Worm (Caenorhabditis elegans) whole organism, L3 larva: ENCODE measurements around the gene B0432.11.

Source experiments
- R02D3.7 ChIP-seq: fragments of 150-350 bp; optimal IDR thresholded peaks from 2 replicates; lab custom pipeline; 2014; ENCODE audit warnings: missing biosample characterization, missing genetic modification characterization
- ZK546.5 ChIP-seq: sonication (generic microtip); optimal IDR thresholded peaks from 2 replicates; lab custom pipeline; 2017; ENCODE audit warnings: missing biosample characterization, missing genetic modification characterization
- aly-2 ChIP-seq: fragments of 150-350 bp; optimal IDR thresholded peaks from 2 replicates; lab custom pipeline; 2014; ENCODE audit warnings: missing biosample characterization, missing genetic modification characterization
- ama-1 ChIP-seq: fragments of 150-350 bp; optimal IDR thresholded peaks from 2 replicates; lab custom pipeline; 2018
- ceh-16 ChIP-seq: sonication (generic microtip); optimal IDR thresholded peaks from 2 replicates; lab custom pipeline; 2017; ENCODE audit warnings: missing biosample characterization, missing genetic modification characterization
- ceh-28 ChIP-seq: fragments of 150-350 bp; optimal IDR thresholded peaks from 2 replicates; lab custom pipeline; 2014; ENCODE audit warnings: missing biosample characterization, missing genetic modification reagents, missing genetic modification characterization
- ceh-82 ChIP-seq: fragments of 150-350 bp; optimal IDR thresholded peaks from 2 replicates; lab custom pipeline; 2014; ENCODE audit warnings: missing biosample characterization, missing genetic modification characterization
- ceh-9 ChIP-seq: sonication (generic microtip); optimal IDR thresholded peaks from 2 replicates; lab custom pipeline; 2018; ENCODE audit warnings: missing biosample characterization, missing genetic modification characterization
- daf-12 ChIP-seq: fragments of 150-350 bp; optimal IDR thresholded peaks from 2 replicates; lab custom pipeline; 2014; ENCODE audit warnings: missing biosample characterization, missing genetic modification reagents, missing genetic modification characterization
- egl-27 ChIP-seq: sonication (generic microtip); optimal IDR thresholded peaks from 4 replicates; lab custom pipeline; 2017; ENCODE audit warnings: missing biosample characterization, missing genetic modification reagents, missing genetic modification characterization
- egl-5 ChIP-seq: fragments of 150-350 bp; optimal IDR thresholded peaks from 2 replicates; lab custom pipeline; 2017; ENCODE audit warnings: missing biosample characterization, missing genetic modification reagents, missing genetic modification characterization, inconsistent platforms
- elt-1 ChIP-seq: fragments of 150-350 bp; optimal IDR thresholded peaks from 2 replicates; lab custom pipeline; 2014; ENCODE audit warnings: missing biosample characterization, missing genetic modification characterization
- elt-2 ChIP-seq: sonication (generic microtip); optimal IDR thresholded peaks from 2 replicates; lab custom pipeline; 2016; ENCODE audit warnings: missing genetic modification reagents, mild to moderate bottlenecking, missing genetic modification characterization, missing compliant biosample characterization
- elt-3 ChIP-seq, 3 experiments: fragments of 150-350 bp in 1 of 3; sonication (generic microtip) in 2 of 3; optimal IDR thresholded peaks; 2 replicates in 2 of 3; 4 replicates in 1 of 3; lab custom pipeline; 2014 to 2017; ENCODE audit warnings: missing biosample characterization in 3 of 3, missing genetic modification characterization in 3 of 3
- eor-1 ChIP-seq, 2 experiments: fragments of 150-350 bp; optimal IDR thresholded peaks; 2 replicates each; lab custom pipeline; 2014 to 2018; ENCODE audit warnings: missing biosample characterization in 2 of 2, missing genetic modification characterization in 2 of 2
- fkh-10 ChIP-seq: sonication (generic microtip); optimal IDR thresholded peaks from 2 replicates; lab custom pipeline; 2017; ENCODE audit warnings: missing biosample characterization, missing genetic modification reagents, missing genetic modification characterization
- fkh-2 ChIP-seq: fragments of 150-350 bp; optimal IDR thresholded peaks from 2 replicates; lab custom pipeline; 2014; ENCODE audit warnings: missing biosample characterization, missing genetic modification reagents, missing genetic modification characterization
- fos-1 ChIP-seq: fragments of 150-350 bp; optimal IDR thresholded peaks from 2 replicates; lab custom pipeline; 2014; ENCODE audit warnings: missing biosample characterization, missing genetic modification characterization
- hmg-11 ChIP-seq: sonication (generic microtip); optimal IDR thresholded peaks from 2 replicates; lab custom pipeline; 2016; ENCODE audit warnings: missing genetic modification characterization, missing compliant biosample characterization
- jun-1 ChIP-seq: fragments of 150-350 bp; optimal IDR thresholded peaks from 2 replicates; lab custom pipeline; 2014; ENCODE audit warnings: missing biosample characterization, missing genetic modification reagents, missing genetic modification characterization
- lin-15B ChIP-seq: fragments of 150-350 bp; optimal IDR thresholded peaks from 2 replicates; lab custom pipeline; 2014; ENCODE audit warnings: missing biosample characterization, missing genetic modification characterization
- lin-39 ChIP-seq: fragments of 150-350 bp; optimal IDR thresholded peaks from 2 replicates; lab custom pipeline; 2018; ENCODE audit warnings: missing biosample characterization, missing genetic modification reagents, missing genetic modification characterization
- lsy-12 ChIP-seq: sonication (generic microtip); optimal IDR thresholded peaks from 2 replicates; lab custom pipeline; 2016; ENCODE audit warnings: mild to moderate bottlenecking, missing genetic modification characterization, missing compliant biosample characterization
- mdl-1 ChIP-seq: fragments of 150-350 bp; optimal IDR thresholded peaks from 2 replicates; lab custom pipeline; 2014; ENCODE audit warnings: missing biosample characterization, missing genetic modification characterization
- mml-1 ChIP-seq: fragments of 150-350 bp; sonication (generic microtip); optimal IDR thresholded peaks from 3 replicates; lab custom pipeline; 2014; ENCODE audit warnings: missing biosample characterization, missing genetic modification characterization
- nfya-1 ChIP-seq: sonication (generic microtip); optimal IDR thresholded peaks from 2 replicates; lab custom pipeline; 2017; ENCODE audit warnings: missing genetic modification characterization, mild to moderate bottlenecking, missing compliant biosample characterization, antibody characterized with exemption, moderate library complexity; ENCODE audit not compliant: insufficient read depth
- nhr-11 ChIP-seq: fragments of 150-350 bp; optimal IDR thresholded peaks from 2 replicates; lab custom pipeline; 2014; ENCODE audit warnings: missing biosample characterization, missing genetic modification characterization
- nhr-12 ChIP-seq: fragments of 150-350 bp; optimal IDR thresholded peaks from 2 replicates; lab custom pipeline; 2014; ENCODE audit warnings: missing biosample characterization, missing genetic modification characterization
- nhr-23 ChIP-seq: fragments of 150-350 bp; optimal IDR thresholded peaks from 2 replicates; lab custom pipeline; 2014; ENCODE audit warnings: missing biosample characterization, missing genetic modification reagents, missing genetic modification characterization
- nhr-237 ChIP-seq: fragments of 150-350 bp; optimal IDR thresholded peaks from 2 replicates; lab custom pipeline; 2014; ENCODE audit warnings: missing biosample characterization, missing genetic modification characterization
- nhr-25 ChIP-seq: sonication (generic microtip); optimal IDR thresholded peaks from 2 replicates; lab custom pipeline; 2017; ENCODE audit warnings: missing biosample characterization, missing genetic modification characterization
- nhr-28 ChIP-seq: fragments of 150-350 bp; optimal IDR thresholded peaks from 2 replicates; lab custom pipeline; 2014; ENCODE audit warnings: missing biosample characterization, missing genetic modification characterization
- nhr-43 ChIP-seq: sonication (generic microtip); optimal IDR thresholded peaks from 2 replicates; lab custom pipeline; 2016; ENCODE audit warnings: mild to moderate bottlenecking, missing genetic modification characterization, missing compliant biosample characterization; ENCODE audit not compliant: poor library complexity, severe bottlenecking
- nhr-67 ChIP-seq: fragments of 150-350 bp; optimal IDR thresholded peaks from 2 replicates; lab custom pipeline; 2014; ENCODE audit warnings: missing biosample characterization, missing genetic modification characterization
- nhr-76 ChIP-seq: fragments of 150-350 bp; sonication (generic microtip); optimal IDR thresholded peaks from 5 replicates; lab custom pipeline; 2014; ENCODE audit warnings: missing biosample characterization, missing genetic modification characterization
- nhr-77 ChIP-seq: fragments of 150-350 bp; optimal IDR thresholded peaks from 2 replicates; lab custom pipeline; 2014; ENCODE audit warnings: missing biosample characterization, missing genetic modification characterization
- pha-4 ChIP-seq: fragments of 150-350 bp; optimal IDR thresholded peaks from 2 replicates; lab custom pipeline; 2014; ENCODE audit warnings: missing biosample characterization, missing genetic modification reagents, missing genetic modification characterization
- pqm-1 ChIP-seq: fragments of 150-350 bp; optimal IDR thresholded peaks from 2 replicates; lab custom pipeline; 2017; ENCODE audit warnings: missing biosample characterization, missing genetic modification characterization, inconsistent platforms
- sea-2 ChIP-seq: fragments of 150-350 bp; sonication (generic microtip); optimal IDR thresholded peaks from 4 replicates; lab custom pipeline; 2014; ENCODE audit warnings: missing biosample characterization, missing genetic modification reagents, missing genetic modification characterization
- skn-1 ChIP-seq: fragments of 150-350 bp; optimal IDR thresholded peaks from 2 replicates; lab custom pipeline; 2014; ENCODE audit warnings: missing biosample characterization, missing genetic modification characterization
- snpc-4 ChIP-seq: fragments of 150-350 bp; optimal IDR thresholded peaks from 2 replicates; lab custom pipeline; 2014; ENCODE audit warnings: missing biosample characterization, missing genetic modification characterization
- tbx-2 ChIP-seq: sonication (generic microtip); optimal IDR thresholded peaks from 2 replicates; lab custom pipeline; 2016; ENCODE audit warnings: mild to moderate bottlenecking, missing genetic modification characterization, missing compliant biosample characterization
- unc-39 ChIP-seq: sonication (generic microtip); optimal IDR thresholded peaks from 4 replicates; lab custom pipeline; 2017; ENCODE audit warnings: missing biosample characterization, missing genetic modification characterization
- unc-62 ChIP-seq: fragments of 150-350 bp; sonication (generic microtip); optimal IDR thresholded peaks from 4 replicates; lab custom pipeline; 2014; ENCODE audit warnings: missing biosample characterization, missing genetic modification reagents, missing genetic modification characterization
- zag-1 ChIP-seq: fragments of 150-350 bp; optimal IDR thresholded peaks from 2 replicates; lab custom pipeline; 2014; ENCODE audit warnings: missing biosample characterization, missing genetic modification characterization
- ztf-11 ChIP-seq: fragments of 150-350 bp; optimal IDR thresholded peaks from 2 replicates; lab custom pipeline; 2014; ENCODE audit warnings: missing biosample characterization, missing genetic modification characterization
- ztf-4 ChIP-seq: fragments of 150-350 bp; optimal IDR thresholded peaks from 2 replicates; lab custom pipeline; 2014; ENCODE audit warnings: missing biosample characterization, missing genetic modification characterization

B0432.11 gene

DNA sequence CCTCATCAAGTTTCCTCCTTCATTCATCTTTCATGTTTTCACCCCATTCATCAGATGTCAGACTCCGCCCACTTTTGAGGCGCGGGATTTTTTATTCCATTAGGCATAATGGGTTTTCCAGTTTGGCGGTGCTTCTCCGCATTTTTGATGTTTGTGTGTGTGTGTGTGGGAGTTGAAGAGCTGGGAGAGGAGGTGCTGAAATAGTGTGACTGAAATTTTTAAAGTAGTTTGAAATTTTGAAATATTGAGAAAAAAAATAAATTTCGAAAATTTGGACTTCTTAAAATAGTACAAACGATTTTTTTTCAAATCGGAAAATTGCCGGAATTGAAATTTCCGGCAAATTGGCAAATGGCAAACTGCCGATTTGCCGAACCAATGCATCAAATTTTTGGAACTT lies 30.9 kb downstream of the B0432.11 start, which contains the start of gene scc-2:
Gene scc-2 (minus strand): TSS at position 101 of the 400 bp plus-strand sequence.
- TF ChIP-seq elt-2 (tag; lab: Kevin White, UChicago) (no peak), R02D3.7 (tag; lab: Kevin White, UChicago) (no peak), nhr-25 (tag; lab: Kevin White, UChicago) (no peak), egl-5 (tag; lab: Kevin White, UChicago) (no peak), elt-3 (tag; optimal IDR thresholded peaks at IDR 0.05; lab: Kevin White, UChicago) (no peak), aly-2 (tag; lab: Kevin White, UChicago) (no peak), nhr-237 (tag; lab: Kevin White, UChicago) (no peak), nhr-67 (no peak), lin-15B (no peak), nfya-1 (tag; lab: Kevin White, UChicago) (no peak), lin-39 (tag; lab: Kevin White, UChicago) (no peak), tbx-2 (no peak), nhr-11 (tag; lab: Kevin White, UChicago) (no peak), ceh-16 (tag; lab: Kevin White, UChicago) (no peak), eor-1 (tag; optimal IDR thresholded peaks at IDR 0.05; lab: Kevin White, UChicago) (no peak), fos-1 (no peak), egl-27 (no peak)

DNA sequence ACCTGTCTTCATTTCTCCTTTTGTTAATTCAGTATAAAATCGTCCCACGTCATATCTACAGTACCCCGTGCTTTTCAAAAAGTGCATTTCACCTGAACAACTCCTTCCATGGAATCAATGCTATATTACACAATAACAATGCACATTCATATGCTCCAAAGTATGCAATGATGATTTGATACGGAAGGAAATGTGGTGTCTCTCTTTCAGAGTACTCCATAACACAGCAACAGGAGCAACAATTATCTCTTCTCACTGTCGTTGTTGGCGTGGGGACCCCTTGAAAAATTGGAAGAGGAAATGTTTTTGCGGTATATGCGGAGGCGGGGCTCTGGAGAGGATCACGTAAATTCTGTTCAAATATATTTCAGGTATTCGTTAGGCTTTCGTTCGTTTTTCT lies 37.0 kb downstream of the B0432.11 start, which contains the start of gene cat-2:
Gene cat-2 (plus strand): TSS at position 301 of the 400 bp plus-strand sequence.
- TF ChIP-seq ceh-16 (tag; lab: Kevin White, UChicago) (no peak), tbx-2 (no peak), lin-39 (tag; lab: Kevin White, UChicago) (peak; percentile 29)

DNA sequence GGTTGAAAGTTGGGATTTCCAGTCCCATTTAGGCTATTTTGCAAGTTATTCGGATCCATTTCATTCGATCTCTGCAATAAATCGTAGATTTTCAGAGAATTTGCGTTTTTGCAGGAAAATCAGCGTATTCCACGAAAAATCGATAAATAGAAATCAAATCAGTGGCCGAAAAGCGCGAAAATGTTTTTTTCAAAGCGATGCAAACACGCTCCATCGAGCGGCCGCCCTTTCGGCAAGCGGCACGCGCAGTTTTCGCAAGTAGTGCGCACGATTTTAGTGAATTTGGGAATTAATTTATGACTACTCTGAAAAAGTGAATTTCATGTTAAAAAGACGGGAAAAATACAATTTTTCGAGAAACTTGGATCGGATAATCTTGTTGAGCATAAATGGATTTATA lies 39.4 kb downstream of the B0432.11 start:
- peak; percentile 97 for TF ChIP-seq hmg-11 (tag; lab: Kevin White, UChicago)
- TF ChIP-seq nhr-11 (tag; lab: Kevin White, UChicago), result peak; percentile 54
- peak; percentile 19 for TF ChIP-seq zag-1 (tag; lab: Kevin White, UChicago)
- peak; percentile 97 for TF ChIP-seq nhr-43 (tag; lab: Kevin White, UChicago)
- TF ChIP-seq eor-1 (tag; optimal IDR thresholded peaks at IDR 0.05; lab: Kevin White, UChicago), result no peak
- peak; percentile 92 for TF ChIP-seq R02D3.7 (tag; lab: Kevin White, UChicago)
- no peak for TF ChIP-seq mml-1 (tag; lab: Kevin White, UChicago)
- TF ChIP-seq snpc-4 (tag; lab: Kevin White, UChicago), result peak; percentile 95
- peak; percentile 62 for TF ChIP-seq elt-1
- peak; percentile 98 for TF ChIP-seq lin-15B
- TF ChIP-seq mdl-1, result no peak
- TF ChIP-seq egl-27, result peak; percentile 57
- TF ChIP-seq tbx-2, result peak; percentile 88
- TF ChIP-seq daf-12 (tag; lab: Kevin White, UChicago), result no peak
- TF ChIP-seq nhr-67, result no peak
- peak; percentile 30 for TF ChIP-seq unc-62 (GFP tag; lab: Kevin White, UChicago)
- no peak for TF ChIP-seq fos-1
- TF ChIP-seq fkh-10 (GFP tag; lab: Kevin White, UChicago), result peak; percentile 91
- no peak for TF ChIP-seq unc-39 (tag; lab: Kevin White, UChicago)
- TF ChIP-seq nhr-77 (tag; lab: Kevin White, UChicago), result peak; percentile 87
- TF ChIP-seq ZK546.5 (tag; lab: Kevin White, UChicago), result no peak
- peak; percentile 93 for TF ChIP-seq nfya-1 (tag; lab: Kevin White, UChicago)
- TF ChIP-seq ceh-28 (tag; lab: Kevin White, UChicago), result peak; percentile 97
- no peak for TF ChIP-seq sea-2 (GFP tag; lab: Kevin White, UChicago)
- peak; percentile 78 for TF ChIP-seq elt-2 (tag; lab: Kevin White, UChicago)
- TF ChIP-seq ztf-4 (tag; lab: Kevin White, UChicago), result no peak
- TF ChIP-seq nhr-237 (tag; lab: Kevin White, UChicago), result no peak
- peak; percentile 99 for TF ChIP-seq pqm-1 (tag; lab: Kevin White, UChicago)
- no peak for TF ChIP-seq nhr-12
- no peak for TF ChIP-seq fkh-2
- no peak for TF ChIP-seq ceh-9
- TF ChIP-seq pha-4 (tag; lab: Kevin White, UChicago), result peak; percentile 97
- TF ChIP-seq lin-39 (tag; lab: Kevin White, UChicago), result peak; percentile 93
- TF ChIP-seq elt-3 (tag; optimal IDR thresholded peaks at IDR 0.05; lab: Kevin White, UChicago), result peak in 1 of 3 experiments; percentile 43
- TF ChIP-seq nhr-28, result no peak
- peak; percentile 63 for TF ChIP-seq ama-1 (lab: Kevin White, UChicago)
- TF ChIP-seq lsy-12 (tag; lab: Kevin White, UChicago), result peak; percentile 85
- peak; percentile 90 for TF ChIP-seq skn-1
- TF ChIP-seq egl-5 (tag; lab: Kevin White, UChicago), result peak; percentile 94
- TF ChIP-seq nhr-25 (tag; lab: Kevin White, UChicago), result peak; percentile 91
- TF ChIP-seq ceh-16 (tag; lab: Kevin White, UChicago), result peak; percentile 5
- peak; percentile 84 for TF ChIP-seq jun-1 (tag; lab: Kevin White, UChicago)
- peak; percentile 92 for TF ChIP-seq ceh-82 (tag; lab: Kevin White, UChicago)
- peak; percentile 93 for TF ChIP-seq nhr-23 (tag; lab: Kevin White, UChicago)
- peak; percentile 59 for TF ChIP-seq aly-2 (tag; lab: Kevin White, UChicago)
- TF ChIP-seq nhr-76 (tag; lab: Kevin White, UChicago), result peak; percentile 81
- no peak for TF ChIP-seq ztf-11
